Worm (Caenorhabditis elegans): ENCODE measurements around the gene lin-9.

The lin-9 gene

ce11 chrIII:8878960-8879359 lies 25.0 kb downstream of the lin-9 start:
- no peak for TF ChIP-seq him-1 (tag; optimal IDR thresholded peaks at IDR 0.05)
- no peak for TF ChIP-seq W03F9.2 (tag; optimal IDR thresholded peaks at IDR 0.05)
- TF ChIP-seq dao-5 (tag; optimal IDR thresholded peaks at IDR 0.05) = no peak

- TF ChIP-seq him-1 (tag; optimal IDR thresholded peaks at IDR 0.05) (no peak), dao-5 (tag; optimal IDR thresholded peaks at IDR 0.05) (no peak), W03F9.2 (tag; optimal IDR thresholded peaks at IDR 0.05) (no peak)
These were observed 26.9 kb downstream of the lin-9 start, which contains the start of gene K01F9.2 for ce11 chrIII:8877002-8877401. K01F9.2 (minus strand) TSS chrIII:8877128.

ce11 chrIII:8873990-8874668 lies 29.8 kb downstream of the lin-9 start:
- TF ChIP-seq W03F9.2 (tag; optimal IDR thresholded peaks at IDR 0.05) = no peak
- peak; percentile 86 for TF ChIP-seq him-1 (tag; optimal IDR thresholded peaks at IDR 0.05)

- no peak for TF ChIP-seq W03F9.2 (tag; optimal IDR thresholded peaks at IDR 0.05)
- peak; percentile 60 for TF ChIP-seq him-1 (tag; optimal IDR thresholded peaks at IDR 0.05)
- TF ChIP-seq dao-5 (tag; optimal IDR thresholded peaks at IDR 0.05) = no peak
These were observed 30.9 kb downstream of the lin-9 start for ce11 chrIII:8873045-8873457.

- TF ChIP-seq him-1 (tag; optimal IDR thresholded peaks at IDR 0.05) (no peak), W03F9.2 (tag; optimal IDR thresholded peaks at IDR 0.05) (no peak), dao-5 (tag; optimal IDR thresholded peaks at IDR 0.05) (no peak)
These were observed 34.3 kb downstream of the lin-9 start for ce11 chrIII:8869663-8870062.

ce11 chrIII:8867922-8868655 lies 35.8 kb downstream of the lin-9 start:
- no peak for TF ChIP-seq dao-5 (tag; optimal IDR thresholded peaks at IDR 0.05)
- TF ChIP-seq W03F9.2 (tag; optimal IDR thresholded peaks at IDR 0.05) = peak; percentile 22
- no peak for TF ChIP-seq him-1 (tag; optimal IDR thresholded peaks at IDR 0.05)

- TF ChIP-seq W03F9.2 (tag; optimal IDR thresholded peaks at IDR 0.05) (no peak), dao-5 (tag; optimal IDR thresholded peaks at IDR 0.05) (no peak), him-1 (tag; optimal IDR thresholded peaks at IDR 0.05) (no peak)
These were observed 36.7 kb downstream of the lin-9 start for ce11 chrIII:8866983-8867842.

ce11 chrIII:8866038-8866437 lies 37.9 kb downstream of the lin-9 start:
- no peak for TF ChIP-seq dao-5 (tag; optimal IDR thresholded peaks at IDR 0.05)
- no peak for TF ChIP-seq him-1 (tag; optimal IDR thresholded peaks at IDR 0.05)
- no peak for TF ChIP-seq W03F9.2 (tag; optimal IDR thresholded peaks at IDR 0.05)

- peak; percentile 45 for TF ChIP-seq dao-5 (tag; optimal IDR thresholded peaks at IDR 0.05)
- no peak for TF ChIP-seq him-1 (tag; optimal IDR thresholded peaks at IDR 0.05)
- TF ChIP-seq W03F9.2 (tag; optimal IDR thresholded peaks at IDR 0.05) = peak; percentile 45
These were observed 38.6 kb downstream of the lin-9 start for ce11 chrIII:8865294-8865766.

- no peak for TF ChIP-seq him-1 (tag; optimal IDR thresholded peaks at IDR 0.05)
- TF ChIP-seq W03F9.2 (tag; optimal IDR thresholded peaks at IDR 0.05) = no peak
- no peak for TF ChIP-seq dao-5 (tag; optimal IDR thresholded peaks at IDR 0.05)
These were observed 45.4 kb downstream of the lin-9 start for ce11 chrIII:8858482-8858881.

- TF ChIP-seq dao-5 (tag; optimal IDR thresholded peaks at IDR 0.05) (no peak), him-1 (tag; optimal IDR thresholded peaks at IDR 0.05) (no peak), W03F9.2 (tag; optimal IDR thresholded peaks at IDR 0.05) (no peak)
These were observed 52.0 kb downstream of the lin-9 start, which contains the start of gene plg-1 for ce11 chrIII:8851961-8852360. plg-1 (plus strand) TSS chrIII:8852261.

ce11 chrIII:8850482-8851047 lies 53.4 kb downstream of the lin-9 start, which contains the start of gene F44E2.9:
F44E2.9 (minus strand) TSS chrIII:8850532.
- TF ChIP-seq W03F9.2 (tag; optimal IDR thresholded peaks at IDR 0.05) = peak; percentile 85
- TF ChIP-seq him-1 (tag; optimal IDR thresholded peaks at IDR 0.05) = no peak
